Fruit fly (Drosophila melanogaster) whole organism, embryonic: ENCODE results near the gene CatB.
A peak's percentile ranks its signal among the peaks of the same experiment; 100 is the strongest.

Source experiments
- ATbp ChIP-seq: fragments of 200-800 bp; sonication (Bioruptor generic); optimal IDR thresholded peaks from 2 replicates; lab custom pipeline; 2017; ENCODE audit warnings: missing biosample characterization, mild to moderate bottlenecking, missing genetic modification characterization, missing genetic modification reagents
- Bdp1 ChIP-seq: fragments of 200-800 bp; sonication (Bioruptor generic); optimal IDR thresholded peaks from 3 replicates; lab custom pipeline; 2016; ENCODE audit warnings: missing biosample characterization, missing genetic modification characterization
- C15 ChIP-seq: fragments of 200-800 bp; sonication (Bioruptor generic); IDR thresholded peaks from 3 replicates; pipeline ENCODE4 v1.3.6; 2022; ENCODE audit warnings: missing biosample characterization, missing genetic modification characterization
- CG10366 ChIP-seq: fragments of 200-800 bp; sonication (Bioruptor generic); IDR thresholded peaks from 2 replicates; pipeline ENCODE4 v1.3.6; 2022; ENCODE audit warnings: missing biosample characterization, missing genetic modification characterization
- CG11247 ChIP-seq: fragments of 200-800 bp; sonication (Bioruptor generic); IDR thresholded peaks from 2 replicates; pipeline ENCODE4 v1.3.6; 2022; ENCODE audit warnings: missing biosample characterization, missing genetic modification characterization
- CG12299 ChIP-seq: fragments of 200-800 bp; sonication (Bioruptor generic); optimal IDR thresholded peaks from 2 replicates; lab custom pipeline; 2018; ENCODE audit warnings: missing biosample characterization, mild to moderate bottlenecking, missing genetic modification characterization
- CG14050 ChIP-seq: fragments of 200-800 bp; sonication (Bioruptor generic); IDR thresholded peaks from 3 replicates; pipeline ENCODE4 v1.3.6; 2022; ENCODE audit warnings: missing biosample characterization, missing genetic modification characterization
- CG17359 ChIP-seq: fragments of 200-800 bp; sonication (Bioruptor generic); optimal IDR thresholded peaks from 3 replicates; lab custom pipeline; 2018; ENCODE audit warnings: missing biosample characterization, mild to moderate bottlenecking, missing genetic modification characterization, moderate library complexity
- CG17912 ChIP-seq: fragments of 200-800 bp; sonication (Bioruptor generic); optimal IDR thresholded peaks from 2 replicates; lab custom pipeline; 2018; ENCODE audit warnings: missing biosample characterization, mild to moderate bottlenecking, missing genetic modification characterization
- CG18011 ChIP-seq: fragments of 200-800 bp; sonication (Bioruptor generic); optimal IDR thresholded peaks from 2 replicates; lab custom pipeline; 2017; ENCODE audit warnings: missing biosample characterization, missing genetic modification characterization, mild to moderate bottlenecking, moderate library complexity, missing genotype
- CG18262 ChIP-seq: fragments of 200-800 bp; optimal IDR thresholded peaks from 3 replicates; lab custom pipeline; 2019; ENCODE audit warnings: missing biosample characterization, mild to moderate bottlenecking, missing genetic modification characterization, moderate library complexity
- CG2199 ChIP-seq: fragments of 200-800 bp; sonication (Bioruptor generic); IDR thresholded peaks from 3 replicates; pipeline ENCODE4 v1.3.6; 2022; ENCODE audit warnings: missing biosample characterization, missing genetic modification characterization
- CG2712 ChIP-seq: fragments of 200-800 bp; optimal IDR thresholded peaks from 3 replicates; lab custom pipeline; 2019; ENCODE audit warnings: missing biosample characterization, mild to moderate bottlenecking, missing genetic modification characterization, moderate library complexity
- CG31388 ChIP-seq: fragments of 200-800 bp; sonication (Bioruptor generic); optimal IDR thresholded peaks from 2 replicates; lab custom pipeline; 2016; ENCODE audit warnings: missing biosample characterization, missing genetic modification characterization
- CG32767 ChIP-seq: fragments of 200-800 bp; sonication (Bioruptor generic); IDR thresholded peaks from 2 replicates; pipeline ENCODE4 v1.3.6; 2022; ENCODE audit warnings: missing biosample characterization, missing genetic modification characterization
- CG32772 ChIP-seq: fragments of 200-800 bp; sonication (Bioruptor generic); IDR thresholded peaks from 2 replicates; pipeline ENCODE4 v1.3.6; 2022; ENCODE audit warnings: missing biosample characterization, missing genetic modification characterization
- CG5245 ChIP-seq: fragments of 200-800 bp; sonication (Bioruptor generic); optimal IDR thresholded peaks from 3 replicates; lab custom pipeline; 2016; ENCODE audit warnings: missing biosample characterization, missing genetic modification characterization
- CG5953 ChIP-seq: fragments of 200-800 bp; sonication (Bioruptor generic); IDR thresholded peaks from 2 replicates; pipeline ENCODE4 v1.3.6; 2022; ENCODE audit warnings: missing biosample characterization, missing genetic modification characterization
- CG6254 ChIP-seq: fragments of 200-800 bp; sonication (Bioruptor generic); optimal IDR thresholded peaks from 3 replicates; lab custom pipeline; 2017; ENCODE audit warnings: mild to moderate bottlenecking, missing biosample characterization, missing genetic modification reagents, missing genetic modification characterization
- CoRest ChIP-seq: fragments of 200-800 bp; sonication (Bioruptor generic); optimal IDR thresholded peaks from 3 replicates; lab custom pipeline; 2018; ENCODE audit warnings: missing biosample characterization, mild to moderate bottlenecking, missing genetic modification characterization, moderate library complexity
- H15 ChIP-seq: fragments of 200-800 bp; sonication (Bioruptor generic); IDR thresholded peaks from 3 replicates; pipeline ENCODE4 v1.3.6; 2022; ENCODE audit warnings: missing biosample characterization, missing genetic modification characterization
- HLH4C ChIP-seq: fragments of 200-800 bp; sonication (Bioruptor generic); IDR thresholded peaks from 3 replicates; pipeline ENCODE4 v1.3.6; 2022; ENCODE audit warnings: missing biosample characterization, missing genetic modification characterization; ENCODE audit not compliant: partially characterized antibody
- MTF-1 ChIP-seq: fragments of 200-800 bp; sonication (Bioruptor generic); optimal IDR thresholded peaks from 2 replicates; lab custom pipeline; 2018; ENCODE audit warnings: missing biosample characterization, mild to moderate bottlenecking, missing genetic modification characterization, borderline replicate concordance
- NK7.1 ChIP-seq: fragments of 200-800 bp; sonication (Bioruptor generic); optimal IDR thresholded peaks from 3 replicates; lab custom pipeline; 2016; ENCODE audit warnings: missing biosample characterization, missing genetic modification characterization
- Neu2 ChIP-seq: fragments of 200-800 bp; sonication (Bioruptor generic); optimal IDR thresholded peaks from 3 replicates; lab custom pipeline; 2016; ENCODE audit warnings: missing biosample characterization, missing genetic modification characterization, borderline replicate concordance
- Oaz ChIP-seq: fragments of 200-800 bp; sonication (Bioruptor generic); IDR thresholded peaks from 2 replicates; pipeline ENCODE4 v1.3.6; 2022; ENCODE audit warnings: missing biosample characterization, missing genetic modification characterization
- Poxn ChIP-seq: fragments of 200-800 bp; sonication (Bioruptor generic); IDR thresholded peaks from 2 replicates; pipeline ENCODE4 v1.3.6; 2022; ENCODE audit warnings: missing biosample characterization, missing genetic modification characterization
- Ssrp ChIP-seq: fragments of 200-800 bp; sonication (Bioruptor generic); optimal IDR thresholded peaks from 2 replicates; lab custom pipeline; 2018; ENCODE audit warnings: missing biosample characterization, mild to moderate bottlenecking, missing genetic modification characterization, moderate library complexity
- Usf ChIP-seq: fragments of 200-800 bp; sonication (Bioruptor generic); optimal IDR thresholded peaks from 2 replicates; lab custom pipeline; 2017; ENCODE audit warnings: missing genotype, missing biosample characterization, missing genetic modification characterization
- al ChIP-seq: fragments of 200-800 bp; sonication (Bioruptor generic); IDR thresholded peaks from 2 replicates; pipeline ENCODE4 v1.3.6; 2022; ENCODE audit warnings: missing biosample characterization, missing genetic modification characterization
- br ChIP-seq: fragments of >200 bp; optimal IDR thresholded peaks from 2 replicates; lab custom pipeline; 2017
- bsh ChIP-seq, 2 experiments: fragments of 200-800 bp; sonication (Bioruptor generic); optimal IDR thresholded peaks; 2 replicates each; lab custom pipeline; 2017 to 2018; ENCODE audit warnings: mild to moderate bottlenecking in 2 of 2, missing biosample characterization in 2 of 2, missing genetic modification characterization in 2 of 2, moderate library complexity in 1 of 2
- crol ChIP-seq: fragments of 200-800 bp; sonication (Bioruptor generic); IDR thresholded peaks from 2 replicates; pipeline ENCODE4 v1.3.6; 2022; ENCODE audit warnings: missing biosample characterization, missing genetic modification characterization
- danr ChIP-seq: fragments of 200-800 bp; sonication (Bioruptor generic); IDR thresholded peaks from 2 replicates; pipeline ENCODE4 v1.3.6; 2022; ENCODE audit warnings: missing biosample characterization, missing genetic modification characterization
- dati ChIP-seq: fragments of 200-800 bp; sonication (Bioruptor generic); IDR thresholded peaks from 2 replicates; pipeline ENCODE4 v1.3.6; 2022; ENCODE audit warnings: missing biosample characterization, missing genetic modification characterization
- disco-r ChIP-seq: fragments of 200-800 bp; sonication (Bioruptor generic); optimal IDR thresholded peaks from 2 replicates; lab custom pipeline; 2016; ENCODE audit warnings: missing biosample characterization, missing genetic modification characterization
- dmrt11E ChIP-seq: fragments of 200-800 bp; sonication (Bioruptor generic); optimal IDR thresholded peaks from 3 replicates; lab custom pipeline; 2018; ENCODE audit warnings: missing biosample characterization, mild to moderate bottlenecking, missing genetic modification characterization, moderate library complexity
- dpn ChIP-seq, 2 experiments: fragments of 200-800 bp; sonication (Bioruptor generic); optimal IDR thresholded peaks; 3 replicates each; lab custom pipeline; 2016; ENCODE audit warnings: missing biosample characterization in 2 of 2, missing genetic modification characterization in 2 of 2
- eve ChIP-seq, 2 experiments: fragments of >200 bp; optimal IDR thresholded peaks; 2 replicates each; lab custom pipeline; 2017; ENCODE audit warnings: missing biosample characterization in 2 of 2, missing genetic modification characterization in 2 of 2
- gfzf ChIP-seq: fragments of 200-800 bp; sonication (Bioruptor generic); optimal IDR thresholded peaks from 2 replicates; lab custom pipeline; 2016; ENCODE audit warnings: missing biosample characterization, mild to moderate bottlenecking, missing genetic modification characterization, moderate library complexity
- gt ChIP-seq: fragments of 200-800 bp; sonication (Bioruptor generic); IDR thresholded peaks from 2 replicates; pipeline ENCODE4 v1.3.6; 2022; ENCODE audit warnings: missing biosample characterization, missing genetic modification characterization
- hb ChIP-seq: fragments of 200-800 bp; sonication (Bioruptor generic); IDR thresholded peaks from 3 replicates; pipeline ENCODE4 v1.3.6; 2022; ENCODE audit warnings: missing biosample characterization, missing genetic modification characterization; ENCODE audit not compliant: partially characterized antibody
- inv ChIP-seq: fragments of 200-800 bp; sonication (Bioruptor generic); IDR thresholded peaks from 2 replicates; pipeline ENCODE4 v1.3.6; 2022; ENCODE audit warnings: missing biosample characterization, missing genetic modification characterization; ENCODE audit not compliant: partially characterized antibody
- kah ChIP-seq: fragments of 200-800 bp; sonication (Bioruptor generic); optimal IDR thresholded peaks from 2 replicates; lab custom pipeline; 2018; ENCODE audit warnings: missing biosample characterization, mild to moderate bottlenecking, missing genetic modification characterization
- lola ChIP-seq, 3 experiments: fragments of >200 bp in 2 of 3; fragments of 200-800 bp in 1 of 3; sonication (Bioruptor generic) in 1 of 3; optimal IDR thresholded peaks; 2 replicates each; lab custom pipeline; 2017 to 2019; ENCODE audit warnings: missing biosample characterization in 3 of 3, missing genetic modification characterization in 3 of 3, mild to moderate bottlenecking in 1 of 3, moderate library complexity in 1 of 3
- pnt ChIP-seq: fragments of 200-800 bp; sonication (Bioruptor generic); optimal IDR thresholded peaks from 3 replicates; lab custom pipeline; 2016; ENCODE audit warnings: missing biosample characterization, missing genetic modification characterization
- sens-2 ChIP-seq: fragments of 200-800 bp; sonication (Bioruptor generic); IDR thresholded peaks from 2 replicates; pipeline ENCODE4 v1.3.6; 2022; ENCODE audit warnings: missing biosample characterization, missing genetic modification characterization
- vnd ChIP-seq: fragments of 200-800 bp; sonication (Bioruptor generic); IDR thresholded peaks from 3 replicates; pipeline ENCODE4 v1.3.6; 2022; ENCODE audit warnings: missing biosample characterization, missing genetic modification characterization; ENCODE audit not compliant: partially characterized antibody
- zen ChIP-seq: fragments of 200-800 bp; sonication (Bioruptor generic); optimal IDR thresholded peaks from 3 replicates; lab custom pipeline; 2018; ENCODE audit warnings: missing biosample characterization, mild to moderate bottlenecking, missing genetic modification characterization, moderate library complexity

Gene CatB

dm6 chr2L:8717618-8718336 is 12.4 kb downstream of the CatB start (continued):
- TF ChIP-seq bsh (GFP tag; optimal IDR thresholded peaks at IDR 0.05; lab: Kevin White, UChicago) (peak; percentile 80 to 83), dati (GFP tag; lab: Robert Waterston, UW) (no peak), CG17359 (tag; lab: Kevin White, UChicago) (peak; percentile 87), pnt (GFP tag; lab: Kevin White, UChicago) (peak; percentile 40), CG14050 (GFP tag; lab: Robert Waterston, UW) (peak; percentile 67; the same call in 2 of the 3 replicates), ATbp (GFP tag; lab: Kevin White, UChicago) (peak; percentile 89), H15 (GFP tag; lab: Robert Waterston, UW) (peak; percentile 73; the same call in 2 of the 3 replicates), dmrt11E (tag; lab: Kevin White, UChicago) (peak; percentile 74), NK7.1 (GFP tag; lab: Kevin White, UChicago) (no peak), CG31388 (GFP tag; lab: Kevin White, UChicago) (peak; percentile 45), CoRest (tag; lab: Kevin White, UChicago) (peak; percentile 97), CG5953 (no peak; the same call in 1 of the 2 replicates), Neu2 (GFP tag; lab: Kevin White, UChicago) (no peak), disco-r (GFP tag; lab: Kevin White, UChicago) (peak; percentile 70), gfzf (no peak), Usf (GFP tag; lab: Kevin White, UChicago) (peak; percentile 75), CG18262 (tag; lab: Kevin White, UChicago) (peak; percentile 92), danr (GFP tag; lab: Robert Waterston, UW) (peak; percentile 66), br (lab: Kevin White, UChicago) (no peak), kah (GFP tag; lab: Kevin White, UChicago) (peak; percentile 50), hb (GFP tag; lab: Robert Waterston, UW) (no peak), crol (GFP tag; lab: Robert Waterston, UW) (peak; percentile 99), al (GFP tag; lab: Robert Waterston, UW) (peak; percentile 59; the same call in 1 of the 2 replicates), CG11247 (GFP tag; lab: Robert Waterston, UW) (peak; percentile 66; the same call in 1 of the 2 replicates), vnd (no peak), zen (tag; lab: Kevin White, UChicago) (peak; percentile 60), CG17912 (GFP tag; lab: Kevin White, UChicago) (no peak), CG18011 (peak; percentile 76), CG2712 (tag; lab: Kevin White, UChicago) (peak; percentile 92), CG2199 (GFP tag; lab: Robert Waterston, UW) (no peak), inv (GFP tag; lab: Robert Waterston, UW) (no peak), CG32767 (GFP tag; lab: Robert Waterston, UW) (0 out of 2 replicates have a peak, but pooled peaks have one; percentile 64), CG10366 (peak; percentile 73), Bdp1 (GFP tag; lab: Kevin White, UChicago) (peak; percentile 67), CG12299 (tag; lab: Kevin White, UChicago) (peak; percentile 75), CG32772 (GFP tag; lab: Robert Waterston, UW) (peak; percentile 65), dpn (GFP tag; optimal IDR thresholded peaks at IDR 0.05; lab: Kevin White, UChicago) (peak; percentile 58 to 88), MTF-1 (GFP tag; lab: Kevin White, UChicago) (no peak), CG6254 (GFP tag; lab: Kevin White, UChicago) (peak; percentile 72), Oaz (GFP tag; lab: Robert Waterston, UW) (peak; percentile 8; the same call in 1 of the 2 replicates), Poxn (no peak), CG5245 (GFP tag; lab: Kevin White, UChicago) (peak; percentile 82), sens-2 (no peak), HLH4C (GFP tag; lab: Robert Waterston, UW) (peak; percentile 30; the same call in 1 of the 3 replicates), gt (GFP tag; lab: Robert Waterston, UW) (no peak), C15 (GFP tag; lab: Robert Waterston, UW) (peak; percentile 52; the same call in 1 of the 3 replicates), Ssrp (tag; lab: Kevin White, UChicago) (peak; percentile 91), eve (GFP tag; optimal IDR thresholded peaks at IDR 0.05; lab: Kevin White, UChicago) (peak in 1 of 2 experiments; percentile 90), lola (GFP tag; optimal IDR thresholded peaks at IDR 0.05; lab: Kevin White, UChicago) (peak in 1 of 3 experiments; percentile 85)
